Fruit fly (Drosophila melanogaster): ENCODE results near the gene fbp.

DNA sequence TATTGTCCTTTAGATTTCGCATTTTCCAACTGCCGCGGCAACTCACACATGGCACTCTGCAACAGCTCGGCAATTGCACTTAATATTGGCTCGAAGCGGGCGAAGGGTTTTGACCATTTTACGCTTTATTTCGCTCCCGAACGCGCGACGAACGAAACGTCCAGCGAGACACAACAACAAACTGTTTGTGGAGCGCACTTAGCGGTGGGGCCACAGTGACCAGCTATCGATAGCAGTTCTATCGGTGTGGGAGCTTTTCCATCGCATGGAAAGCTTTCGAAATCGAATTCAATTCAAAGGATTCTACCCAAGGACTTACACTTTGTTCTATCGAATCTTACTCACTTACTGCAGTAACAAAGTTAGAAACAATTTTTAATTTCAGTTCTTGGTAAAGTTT is 7.2 kb downstream of the fbp start, which contains the start of gene CG10631:
- TF ChIP-seq CG8478 (optimal IDR thresholded peaks at IDR 0.05) (no peak), CTCF (optimal IDR thresholded peaks at IDR 0.05) (no peak)
